Worm (Caenorhabditis elegans): Measurements from ENCODE around the gene srh-145.

DNA sequence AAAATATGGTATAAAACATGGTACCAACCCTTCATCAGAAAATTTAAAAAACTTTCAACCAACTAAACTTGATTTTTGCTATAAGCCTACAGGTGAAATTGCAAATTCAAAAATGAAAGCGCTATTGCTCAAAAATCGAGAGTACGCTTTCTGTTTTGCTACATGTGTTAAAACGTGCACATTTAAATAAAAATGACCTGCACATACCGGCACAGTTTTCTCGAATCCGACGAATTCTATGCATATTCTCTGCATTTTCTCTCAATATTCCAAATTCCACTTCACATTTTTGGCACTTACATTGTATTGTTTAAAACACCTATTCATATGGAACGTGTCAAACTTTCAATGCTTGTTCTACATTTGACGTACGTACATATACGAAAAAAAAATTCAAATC lies at the start of gene srh-145:
- TF ChIP-seq Y55F3AM.14 (GFP tag; optimal IDR thresholded peaks at IDR 0.05) = no peak
- no peak for TF ChIP-seq lsy-2 (tag; optimal IDR thresholded peaks at IDR 0.05)
- TF ChIP-seq ZK546.5 (tag; optimal IDR thresholded peaks at IDR 0.05) = no peak
- no peak for TF ChIP-seq sma-3 (GFP tag; optimal IDR thresholded peaks at IDR 0.05)
- TF ChIP-seq unc-55 (GFP tag; optimal IDR thresholded peaks at IDR 0.05) = no peak
- TF ChIP-seq lin-39 (tag; optimal IDR thresholded peaks at IDR 0.05) = no peak
- TF ChIP-seq unc-39 (tag; optimal IDR thresholded peaks at IDR 0.05) = no peak
- TF ChIP-seq ama-1 (optimal IDR thresholded peaks at IDR 0.05) = no peak

Data from whole organism, L2 larva.